Worm (Caenorhabditis elegans) whole organism, mixed stage, embryonic: ENCODE data around the gene F44E7.4.

Experiments
- elt-1 ChIP-seq: sonication (generic microtip); optimal IDR thresholded peaks from 2 replicates; lab custom pipeline; 2017; ENCODE audit warnings: missing genetic modification characterization, mild to moderate bottlenecking, missing compliant biosample characterization, antibody characterized with exemption, moderate library complexity, borderline replicate concordance; ENCODE audit not compliant: insufficient read depth
- elt-3 ChIP-seq: fragments of 150-350 bp; optimal IDR thresholded peaks from 2 replicates; lab custom pipeline; 2014; ENCODE audit warnings: missing biosample characterization, missing genetic modification characterization
- lsy-2 ChIP-seq: fragments of 150-350 bp; optimal IDR thresholded peaks from 2 replicates; lab custom pipeline; 2014; ENCODE audit warnings: missing biosample characterization, missing genetic modification characterization
- nhr-237 ChIP-seq: fragments of 150-350 bp; optimal IDR thresholded peaks from 2 replicates; lab custom pipeline; 2014; ENCODE audit warnings: missing biosample characterization, missing genetic modification characterization
- sem-2 ChIP-seq: fragments of 200-800 bp; sonication (Bioruptor generic); optimal IDR thresholded peaks from 2 replicates; lab custom pipeline; 2018; ENCODE audit warnings: mild to moderate bottlenecking, missing genetic modification characterization, missing compliant biosample characterization
- unc-62 ChIP-seq: fragments of 150-350 bp; optimal IDR thresholded peaks from 2 replicates; lab custom pipeline; 2014; ENCODE audit warnings: missing biosample characterization, missing genetic modification reagents, missing genetic modification characterization

DNA sequence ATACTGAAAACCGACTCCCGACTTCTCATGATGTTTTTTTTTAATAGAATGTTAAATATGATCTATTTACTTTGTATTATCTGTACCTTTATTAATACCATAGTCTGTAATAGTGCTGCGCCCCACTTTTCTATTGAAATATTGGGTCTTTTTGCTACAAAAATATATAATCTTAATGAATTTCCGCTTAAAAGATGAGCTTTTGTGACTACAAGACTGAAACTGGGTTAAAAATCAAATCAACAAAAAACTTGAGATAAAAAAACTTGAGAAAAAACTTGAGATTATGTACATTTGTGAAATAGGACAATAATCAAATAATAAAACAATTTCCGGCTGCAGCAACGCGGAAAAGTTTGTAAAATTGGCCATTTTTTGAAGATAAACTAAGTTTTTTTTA is 46.0 kb downstream of the F44E7.4 start, which contains the start of gene K09H11.15:
- TF ChIP-seq unc-62 (GFP tag; lab: Kevin White, UChicago) (no peak), lsy-2 (no peak), elt-1 (tag; lab: Kevin White, UChicago) (no peak), elt-3 (tag; lab: Kevin White, UChicago) (no peak), sem-2 (GFP tag; lab: Kevin White, UChicago) (no peak), nhr-237 (tag; lab: Kevin White, UChicago) (no peak)
